Fruit fly (Drosophila melanogaster): ENCODE data around the gene CG32240.

CG32240 gene

DNA sequence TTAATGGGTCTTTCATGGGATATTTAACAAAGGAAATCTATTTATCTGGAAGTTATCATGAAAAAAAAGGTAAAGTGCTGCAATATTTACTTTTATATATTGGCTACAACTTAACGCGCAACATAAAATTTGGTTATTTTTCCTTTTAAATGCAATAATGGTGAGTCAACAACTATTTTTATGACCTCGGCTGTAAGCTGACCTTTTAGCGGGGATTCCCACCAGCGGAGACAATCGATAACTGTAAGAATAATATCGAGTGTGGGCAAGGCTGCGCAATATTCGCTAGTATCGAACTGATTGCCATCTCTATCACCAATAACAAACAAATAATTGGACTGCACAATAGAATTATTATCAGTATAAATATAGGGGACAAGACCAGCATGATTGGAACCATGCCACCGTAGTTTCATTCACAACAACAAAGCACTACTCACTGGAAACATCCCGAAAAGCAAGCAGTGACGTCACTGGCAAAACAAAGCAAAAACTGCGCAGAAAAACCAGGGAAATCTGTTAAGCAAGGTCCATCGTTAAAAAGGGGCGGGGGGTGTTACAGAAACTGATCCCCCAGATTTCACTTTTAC lies 21.8 kb upstream of the CG32240 start, which contains the start of gene Syx17 (continued):
- TF ChIP-seq otp (GFP tag; IDR thresholded peaks at IDR 0.05) (no peak; the same call in 2 of the 3 replicates), Mrtf (GFP tag; IDR thresholded peaks at IDR 0.05) (0 out of 3 replicates have a peak, but pooled peaks have one; percentile 16), stc (GFP tag; IDR thresholded peaks at IDR 0.05) (no peak), gem (tag; optimal IDR thresholded peaks at IDR 0.05) (peak; percentile 68), odd (GFP tag; optimal IDR thresholded peaks at IDR 0.05) (no peak), CG43689 (GFP tag; IDR thresholded peaks at IDR 0.05) (no peak), esg (GFP tag; conservative IDR thresholded peaks at IDR 0.05) (no peak), ewg (GFP tag; optimal IDR thresholded peaks at IDR 0.05) (peak; percentile 90), repo (GFP tag; optimal IDR thresholded peaks at IDR 0.05) (peak; percentile 53), NC2β (GFP tag; optimal IDR thresholded peaks at IDR 0.05) (peak; percentile 65), trh (GFP tag; optimal IDR thresholded peaks at IDR 0.05) (peak; percentile 23), CG8290 (GFP tag; optimal IDR thresholded peaks at IDR 0.05) (peak; percentile 50), CG8290 (tag; optimal IDR thresholded peaks at IDR 0.05) (peak in 1 of 2 experiments; percentile 92), CG7271 (tag; optimal IDR thresholded peaks at IDR 0.05) (peak; percentile 23), CG1024 (GFP tag; IDR thresholded peaks at IDR 0.05) (no peak), Myb (GFP tag; optimal IDR thresholded peaks at IDR 0.05) (peak; percentile 38), CG3726 (GFP tag; IDR thresholded peaks at IDR 0.05) (no peak), CG10209 (GFP tag; optimal IDR thresholded peaks at IDR 0.05) (peak; percentile 62), Ets65A (GFP tag) (peak; percentile 96), CG10543 (GFP tag; optimal IDR thresholded peaks at IDR 0.05) (peak; percentile 25), CG3281 (GFP tag; optimal IDR thresholded peaks at IDR 0.05) (peak; percentile 63), lola (GFP tag; optimal IDR thresholded peaks at IDR 0.05) (peak in 1 of 3 experiments; percentile 33), Hmx (GFP tag; optimal IDR thresholded peaks at IDR 0.05) (no peak), tna (GFP tag; IDR thresholded peaks at IDR 0.05; ENCODE audit: partially characterized antibody) (peak; percentile 87), ac (GFP tag; optimal IDR thresholded peaks at IDR 0.05) (no peak), zen (tag; optimal IDR thresholded peaks at IDR 0.05) (peak; percentile 22), Hr39 (optimal IDR thresholded peaks at IDR 0.05) (no peak), BEAF-32 (GFP tag; optimal IDR thresholded peaks at IDR 0.05) (peak; percentile 94), dm (GFP tag; optimal IDR thresholded peaks at IDR 0.05) (peak; percentile 54), ssp (GFP tag; IDR thresholded peaks at IDR 0.05) (no peak; the same call in 1 of the 2 replicates), schlank (tag; optimal IDR thresholded peaks at IDR 0.05) (no peak), MTF-1 (GFP tag; optimal IDR thresholded peaks at IDR 0.05; ENCODE audit: borderline replicate concordance) (no peak), ci (GFP tag; IDR thresholded peaks at IDR 0.05) (peak; percentile 72), CG4328 (GFP tag; optimal IDR thresholded peaks at IDR 0.05) (no peak), CG7928 (GFP tag; optimal IDR thresholded peaks at IDR 0.05) (peak; percentile 58), CG15479 (GFP tag; optimal IDR thresholded peaks at IDR 0.05) (peak; percentile 91), crc (GFP tag; optimal IDR thresholded peaks at IDR 0.05) (peak; percentile 10)

DNA sequence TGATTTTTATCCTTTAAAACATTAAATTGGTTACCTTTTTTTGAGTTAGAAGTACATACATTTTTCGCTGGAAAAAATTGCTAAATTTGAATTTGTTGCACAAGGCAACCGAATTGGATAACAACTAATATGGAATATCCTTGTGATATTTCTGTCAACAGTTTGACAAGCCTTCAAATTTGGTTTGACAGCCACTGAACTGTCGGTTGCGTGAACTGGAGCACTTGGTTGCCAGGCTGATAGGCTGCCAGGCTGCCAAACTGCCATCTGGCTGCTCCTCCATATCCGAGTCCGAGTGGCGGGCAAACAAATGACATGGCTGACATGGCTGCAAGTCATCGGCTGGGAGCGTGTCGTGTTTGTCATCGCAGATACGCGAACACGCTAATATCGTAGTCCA lies 19.8 kb upstream of the CG32240 start:
- TF ChIP-seq CG6654 (GFP tag; optimal IDR thresholded peaks at IDR 0.05) (peak; percentile 94), Chrac-16 (GFP tag; optimal IDR thresholded peaks at IDR 0.05) (no peak), cad (GFP tag; optimal IDR thresholded peaks at IDR 0.05) (peak; percentile 90)

Data from whole organism, embryonic.